Worm (Caenorhabditis elegans): Measurements from ENCODE around the gene F59A6.12.

The F59A6.12 gene

ce11 chrII:5021518-5021917 lies 9.6 kb upstream of the F59A6.12 start:
- TF ChIP-seq nhr-25 (tag; optimal IDR thresholded peaks at IDR 0.05; ENCODE audit: borderline replicate concordance, insufficient read depth) (peak; percentile 41), lsy-2 (tag; optimal IDR thresholded peaks at IDR 0.05) (peak in 1 of 2 experiments; percentile 9), daf-12 (tag; optimal IDR thresholded peaks at IDR 0.05) (no peak)

- TF ChIP-seq hlh-11 (tag; optimal IDR thresholded peaks at IDR 0.05): peak; percentile 36
- no peak for TF ChIP-seq lsy-2 (tag; optimal IDR thresholded peaks at IDR 0.05)
- no peak for TF ChIP-seq nhr-102 (tag; optimal IDR thresholded peaks at IDR 0.05)
- TF ChIP-seq F26F4.8 (GFP tag; conservative IDR thresholded peaks at IDR 0.05): no peak
- no peak for TF ChIP-seq F37D6.2 (tag; optimal IDR thresholded peaks at IDR 0.05)
- 0 out of 2 replicates have a peak, but pooled peaks have one; percentile 8 for TF ChIP-seq hmg-1.1 (GFP tag; IDR thresholded peaks at IDR 0.05)
- TF ChIP-seq zfp-2 (tag; optimal IDR thresholded peaks at IDR 0.05): no peak
- peak; percentile 14 for TF ChIP-seq aha-1 (tag)
- no peak for TF ChIP-seq ceh-28 (tag; optimal IDR thresholded peaks at IDR 0.05)
- no peak for TF ChIP-seq zip-2 (tag; optimal IDR thresholded peaks at IDR 0.05)
- peak in 1 of 2 experiments; percentile 49 for TF ChIP-seq mdl-1 (tag; optimal IDR thresholded peaks at IDR 0.05)
- TF ChIP-seq hlh-30 (tag; optimal IDR thresholded peaks at IDR 0.05; ENCODE audit: insufficient read depth): peak; percentile 81
- TF ChIP-seq daf-16 (GFP tag; optimal IDR thresholded peaks at IDR 0.05): no peak
- peak; percentile 61 for TF ChIP-seq daf-16 (tag; optimal IDR thresholded peaks at IDR 0.05)
- peak; percentile 8 for TF ChIP-seq dve-1 (tag; optimal IDR thresholded peaks at IDR 0.05; ENCODE audit: insufficient read depth)
Measured at ce11 chrII:5020513-5021081, 8.7 kb upstream of the F59A6.12 start.

- TF ChIP-seq nhr-48 (tag; optimal IDR thresholded peaks at IDR 0.05): peak; percentile 25
- TF ChIP-seq nhr-76 (tag; optimal IDR thresholded peaks at IDR 0.05): peak; percentile 4
- peak; percentile 17 for TF ChIP-seq nhr-25 (tag; optimal IDR thresholded peaks at IDR 0.05; ENCODE audit: borderline replicate concordance, insufficient read depth)
- no peak for TF ChIP-seq Y75B8A.6 (GFP tag; IDR thresholded peaks at IDR 0.05)
- no peak for TF ChIP-seq ztf-7 (tag; optimal IDR thresholded peaks at IDR 0.05)
- no peak for TF ChIP-seq zip-11 (GFP tag; IDR thresholded peaks at IDR 0.05)
- TF ChIP-seq T20F7.1 (GFP tag; optimal IDR thresholded peaks at IDR 0.05): peak; percentile 65
- TF ChIP-seq F49E8.2 (tag; optimal IDR thresholded peaks at IDR 0.05; ENCODE audit: borderline replicate concordance): no peak
- no peak for TF ChIP-seq unc-130 (GFP tag; optimal IDR thresholded peaks at IDR 0.05)
- TF ChIP-seq mep-1 (tag; optimal IDR thresholded peaks at IDR 0.05): peak; percentile 42
- TF ChIP-seq hlh-11 (tag; optimal IDR thresholded peaks at IDR 0.05): peak; percentile 82
- no peak for TF ChIP-seq fkh-10 (GFP tag; optimal IDR thresholded peaks at IDR 0.05)
- TF ChIP-seq daf-16 (GFP tag; optimal IDR thresholded peaks at IDR 0.05): no peak
- peak; percentile 53 for TF ChIP-seq daf-16 (tag; optimal IDR thresholded peaks at IDR 0.05)
- TF ChIP-seq nhr-28 (tag; optimal IDR thresholded peaks at IDR 0.05): peak; percentile 83
- TF ChIP-seq lin-1 (GFP tag; IDR thresholded peaks at IDR 0.05): peak; percentile 54; the same call in 1 of the 2 replicates
- TF ChIP-seq tag-97 (GFP tag; IDR thresholded peaks at IDR 0.05): no peak
- no peak for TF ChIP-seq nhr-41 (GFP tag; IDR thresholded peaks at IDR 0.05)
- peak in 1 of 2 experiments; percentile 25 for TF ChIP-seq lsy-2 (tag; optimal IDR thresholded peaks at IDR 0.05)
- peak in 1 of 2 experiments; percentile 42 for TF ChIP-seq mdl-1 (tag; optimal IDR thresholded peaks at IDR 0.05)
- peak; percentile 83 for TF ChIP-seq dve-1 (tag; optimal IDR thresholded peaks at IDR 0.05; ENCODE audit: insufficient read depth)
- peak; percentile 82 for TF ChIP-seq php-3 (GFP tag; IDR thresholded peaks at IDR 0.05)
- peak; percentile 81 for TF ChIP-seq dmd-6 (GFP tag; IDR thresholded peaks at IDR 0.05)
- peak in 1 of 2 experiments; percentile 88 for TF ChIP-seq unc-62 (GFP tag; optimal IDR thresholded peaks at IDR 0.05 in 1 of 2)
- no peak for TF ChIP-seq unc-62 (tag; optimal IDR thresholded peaks at IDR 0.05)
- TF ChIP-seq pqm-1 (tag; optimal IDR thresholded peaks at IDR 0.05): peak; percentile 44
- peak; percentile 62 for TF ChIP-seq hlh-30 (tag; optimal IDR thresholded peaks at IDR 0.05; ENCODE audit: insufficient read depth)
- peak; percentile 32 for TF ChIP-seq cey-2 (tag; optimal IDR thresholded peaks at IDR 0.05; ENCODE audit: borderline replicate concordance, insufficient read depth)
- no peak for TF ChIP-seq nhr-237 (tag; optimal IDR thresholded peaks at IDR 0.05)
- peak; percentile 9 for TF ChIP-seq mxl-3 (GFP tag; optimal IDR thresholded peaks at IDR 0.05)
- TF ChIP-seq ztf-11 (tag; optimal IDR thresholded peaks at IDR 0.05): no peak
- peak; percentile 60 for TF ChIP-seq nhr-10 (tag; optimal IDR thresholded peaks at IDR 0.05)
- TF ChIP-seq gei-8 (GFP tag; optimal IDR thresholded peaks at IDR 0.05): no peak
- no peak for TF ChIP-seq ceh-28 (tag; optimal IDR thresholded peaks at IDR 0.05)
- no peak for TF ChIP-seq nhr-11 (tag; optimal IDR thresholded peaks at IDR 0.05)
- TF ChIP-seq mes-2 (tag; optimal IDR thresholded peaks at IDR 0.05; ENCODE audit: poor library complexity, severe bottlenecking): no peak
Measured at ce11 chrII:5019389-5020108, 7.7 kb upstream of the F59A6.12 start.
